Worm (Caenorhabditis elegans) whole organism, L2 larva: Measurements from ENCODE around the gene hrpa-2.

ENCODE experiments used
- elt-3 ChIP-seq: sonication (generic microtip); optimal IDR thresholded peaks from 2 replicates; lab custom pipeline; 2017; ENCODE audit warnings: missing biosample characterization, missing genetic modification characterization
- zag-1 ChIP-seq: fragments of 150-350 bp; optimal IDR thresholded peaks from 2 replicates; lab custom pipeline; 2014; ENCODE audit warnings: missing biosample characterization, missing genetic modification characterization

- TF ChIP-seq zag-1: no peak
- no peak for TF ChIP-seq elt-3 (tag; lab: Kevin White, UChicago)
Observed at ce11 chrX:5193402-5193801, 22.8 kb upstream of the hrpa-2 start.
